Worm (Caenorhabditis elegans) whole organism, L4 larva: ENCODE data around the gene sup-1.

Experiments used
- ama-1 ChIP-seq: fragments of 150-350 bp; optimal IDR thresholded peaks from 2 replicates; lab custom pipeline; 2014; ENCODE audit warnings: inconsistent platforms, mixed read lengths
- ces-1 ChIP-seq: fragments of 150-350 bp; sonication (generic microtip); optimal IDR thresholded peaks from 4 replicates; lab custom pipeline; 2014; ENCODE audit warnings: missing biosample characterization, missing genetic modification reagents, missing genetic modification characterization
- nhr-77 ChIP-seq: fragments of 150-350 bp; optimal IDR thresholded peaks from 2 replicates; lab custom pipeline; 2014; ENCODE audit warnings: missing biosample characterization, missing genetic modification characterization
- tra-1 ChIP-seq: fragments of 200-800 bp; sonication (Bioruptor generic); IDR thresholded peaks from 2 replicates; pipeline ENCODE4 v1.3.6; 2022; ENCODE audit warnings: missing genetic modification reagents, missing genetic modification characterization, missing compliant biosample characterization

DNA sequence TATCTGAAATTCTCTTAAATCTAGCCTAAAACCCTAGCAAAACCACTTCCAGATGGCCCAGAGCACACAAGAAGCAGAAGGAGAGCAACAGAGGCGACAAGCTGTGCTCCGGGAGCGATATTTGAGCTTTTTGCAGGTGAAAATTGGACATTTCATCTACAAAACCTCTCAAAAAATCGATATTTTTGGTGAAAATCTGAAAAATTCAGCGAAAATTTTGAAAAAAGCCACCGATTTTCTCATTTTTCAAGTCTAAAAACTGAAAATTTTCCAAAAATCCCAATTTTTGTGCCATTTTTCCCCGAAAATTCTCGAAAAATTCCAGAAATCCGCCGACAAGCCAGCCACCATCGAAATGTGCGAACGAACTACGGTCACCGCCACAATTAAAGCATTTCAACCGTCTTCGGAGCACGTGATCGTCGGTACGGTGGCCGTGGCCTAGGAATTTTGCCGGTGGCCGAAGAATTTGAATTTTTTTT, 42.8 kb upstream of the sup-1 start, which contains the start of gene C24H11.5:
- TF ChIP-seq nhr-77 (tag; lab: Kevin White, UChicago) (no peak), ama-1 (no peak), ces-1 (GFP tag; lab: Kevin White, UChicago) (no peak), tra-1 (GFP tag; lab: Robert Waterston, UW) (no peak)
